Fruit fly (Drosophila melanogaster) whole organism, adult: Measurements from ENCODE around the gene CG13675.

ENCODE experiments used
- CG11617 ChIP-seq: fragments of 200-800 bp; sonication (Bioruptor generic); optimal IDR thresholded peaks from 2 replicates; lab custom pipeline; 2017; ENCODE audit warnings: mild to moderate bottlenecking, missing biosample characterization, missing genetic modification reagents, missing genetic modification characterization
- CG12768 ChIP-seq: fragments of 200-800 bp; sonication (Bioruptor generic); optimal IDR thresholded peaks from 2 replicates; lab custom pipeline; 2017; ENCODE audit warnings: missing biosample characterization, missing genetic modification characterization, mild to moderate bottlenecking, moderate library complexity, missing genetic modification reagents
- CG14711 ChIP-seq: fragments of 200-800 bp; sonication (Bioruptor generic); optimal IDR thresholded peaks from 2 replicates; lab custom pipeline; 2018; ENCODE audit warnings: missing biosample characterization, mild to moderate bottlenecking, missing genetic modification characterization, moderate library complexity
- CG1620 ChIP-seq: fragments of 200-800 bp; sonication (Bioruptor generic); optimal IDR thresholded peaks from 2 replicates; lab custom pipeline; 2016; ENCODE audit warnings: missing biosample characterization, missing genetic modification characterization
- CG33017 ChIP-seq: fragments of 200-800 bp; sonication (Bioruptor generic); optimal IDR thresholded peaks from 2 replicates; lab custom pipeline; 2018; ENCODE audit warnings: missing biosample characterization, mild to moderate bottlenecking, missing genetic modification characterization, moderate library complexity
- CG5204 ChIP-seq: fragments of 200-800 bp; sonication (Bioruptor generic); optimal IDR thresholded peaks from 2 replicates; lab custom pipeline; 2016; ENCODE audit warnings: missing biosample characterization, missing genetic modification characterization
- CG7045 ChIP-seq: fragments of 200-800 bp; sonication (Bioruptor generic); optimal IDR thresholded peaks from 2 replicates; lab custom pipeline; 2017; ENCODE audit warnings: missing biosample characterization, mild to moderate bottlenecking, missing genetic modification characterization
- CG7101 ChIP-seq: fragments of 200-800 bp; sonication (Bioruptor generic); optimal IDR thresholded peaks from 2 replicates; lab custom pipeline; 2018; ENCODE audit warnings: missing biosample characterization, mild to moderate bottlenecking, missing genetic modification characterization, moderate library complexity
- Clk ChIP-seq: fragments of 200-800 bp; sonication (Bioruptor generic); optimal IDR thresholded peaks from 2 replicates; lab custom pipeline; 2017; ENCODE audit warnings: missing biosample characterization, missing genetic modification characterization
- Crg-1 ChIP-seq: fragments of 200-800 bp; sonication (Bioruptor generic); optimal IDR thresholded peaks from 2 replicates; lab custom pipeline; 2016; ENCODE audit warnings: missing biosample characterization, missing genetic modification characterization
- Hr96 ChIP-seq: fragments of 200-800 bp; sonication (Bioruptor generic); optimal IDR thresholded peaks from 2 replicates; lab custom pipeline; 2016; ENCODE audit warnings: missing biosample characterization, missing genetic modification characterization
- Mnt ChIP-seq: fragments of 200-800 bp; sonication (Bioruptor generic); optimal IDR thresholded peaks from 2 replicates; lab custom pipeline; 2016; ENCODE audit warnings: missing biosample characterization, mild to moderate bottlenecking, missing genetic modification characterization
- bab1 ChIP-seq: fragments of 200-800 bp; sonication (Bioruptor generic); optimal IDR thresholded peaks from 3 replicates; lab custom pipeline; 2019; ENCODE audit warnings: missing biosample characterization, mild to moderate bottlenecking, missing genetic modification characterization, moderate library complexity
- cic ChIP-seq: fragments of 200-800 bp; sonication (Bioruptor generic); optimal IDR thresholded peaks from 2 replicates; lab custom pipeline; 2017; ENCODE audit warnings: missing biosample characterization, mild to moderate bottlenecking, missing genetic modification characterization, moderate library complexity
- cnc ChIP-seq, 2 experiments: fragments of >200 bp; optimal IDR thresholded peaks; 2 replicates each; lab custom pipeline; 2017
- kay ChIP-seq: fragments of 200-800 bp; sonication (Bioruptor generic); peaks from one replicate; lab custom pipeline; 2016; ENCODE audit warnings: missing biosample characterization, missing genetic modification characterization, borderline replicate concordance
- ovo ChIP-seq: fragments of 200-800 bp; sonication (Bioruptor generic); optimal IDR thresholded peaks from 2 replicates; lab custom pipeline; 2016; ENCODE audit warnings: missing biosample characterization, missing genetic modification characterization
- pad ChIP-seq: fragments of 200-800 bp; sonication (Bioruptor generic); optimal IDR thresholded peaks from 3 replicates; lab custom pipeline; 2017; ENCODE audit warnings: missing biosample characterization, missing genetic modification characterization, mild to moderate bottlenecking, moderate library complexity, missing genetic modification reagents
- tj ChIP-seq: fragments of 200-800 bp; sonication (Bioruptor generic); optimal IDR thresholded peaks from 3 replicates; lab custom pipeline; 2017; ENCODE audit warnings: missing biosample characterization, mild to moderate bottlenecking, missing genetic modification characterization, moderate library complexity
- toe ChIP-seq: fragments of 200-800 bp; sonication (Bioruptor generic); optimal IDR thresholded peaks from 2 replicates; lab custom pipeline; 2016; ENCODE audit warnings: missing biosample characterization, missing genetic modification characterization

Gene CG13675

dm6 chr3L:8185263-8186227, 20.2 kb upstream of the CG13675 start:
- TF ChIP-seq bab1 (GFP tag; lab: Kevin White, UChicago) (peak; percentile 5), CG1620 (GFP tag; lab: Kevin White, UChicago) (peak; percentile 28), tj (peak; percentile 55), pad (GFP tag; lab: Kevin White, UChicago) (peak; percentile 20), CG33017 (tag; lab: Kevin White, UChicago) (peak; percentile 60), CG14711 (tag; lab: Kevin White, UChicago) (peak; percentile 20), CG12768 (GFP tag; lab: Kevin White, UChicago) (peak; percentile 70), CG7101 (tag; lab: Kevin White, UChicago) (peak; percentile 40), Mnt (GFP tag; lab: Kevin White, UChicago) (peak; percentile 37), kay (no peak), toe (GFP tag; lab: Kevin White, UChicago) (no peak), CG5204 (GFP tag; lab: Kevin White, UChicago) (no peak), Hr96 (GFP tag; lab: Kevin White, UChicago) (peak; percentile 73), CG11617 (GFP tag; lab: Kevin White, UChicago) (peak; percentile 81), Crg-1 (GFP tag; lab: Kevin White, UChicago) (peak; percentile 24), CG7045 (GFP tag; lab: Kevin White, UChicago) (peak; percentile 27), cic (GFP tag; lab: Kevin White, UChicago) (peak; percentile 94), cnc (optimal IDR thresholded peaks at IDR 0.05; lab: Kevin White, UChicago) (no peak), ovo (GFP tag; lab: Kevin White, UChicago) (no peak), Clk (GFP tag; lab: Kevin White, UChicago) (peak; percentile 15)

dm6 chr3L:8180464-8181137, 15.3 kb upstream of the CG13675 start, which contains the start of the genes mthl7 and Uxs:
mthl7 (minus strand) TSS chr3L:8180514.
Uxs (plus strand) TSS chr3L:8180923.
- TF ChIP-seq CG5204 (GFP tag; lab: Kevin White, UChicago) (no peak), toe (GFP tag; lab: Kevin White, UChicago) (no peak), Clk (GFP tag; lab: Kevin White, UChicago) (no peak), ovo (GFP tag; lab: Kevin White, UChicago) (no peak), cic (GFP tag; lab: Kevin White, UChicago) (peak; percentile 84), Mnt (GFP tag; lab: Kevin White, UChicago) (peak; percentile 53), CG7045 (GFP tag; lab: Kevin White, UChicago) (no peak), pad (GFP tag; lab: Kevin White, UChicago) (no peak), CG11617 (GFP tag; lab: Kevin White, UChicago) (no peak), bab1 (GFP tag; lab: Kevin White, UChicago) (peak; percentile 32), CG12768 (GFP tag; lab: Kevin White, UChicago) (no peak), tj (no peak), CG7101 (tag; lab: Kevin White, UChicago) (no peak), kay (no peak), cnc (optimal IDR thresholded peaks at IDR 0.05; lab: Kevin White, UChicago) (no peak), CG33017 (tag; lab: Kevin White, UChicago) (no peak), CG14711 (tag; lab: Kevin White, UChicago) (peak; percentile 4), Crg-1 (GFP tag; lab: Kevin White, UChicago) (no peak), CG1620 (GFP tag; lab: Kevin White, UChicago) (no peak), Hr96 (GFP tag; lab: Kevin White, UChicago) (no peak)

- no peak for TF ChIP-seq cnc (optimal IDR thresholded peaks at IDR 0.05; lab: Kevin White, UChicago)
- no peak for TF ChIP-seq kay
- TF ChIP-seq ovo (GFP tag; lab: Kevin White, UChicago), result no peak
- TF ChIP-seq Crg-1 (GFP tag; lab: Kevin White, UChicago), result no peak
- TF ChIP-seq pad (GFP tag; lab: Kevin White, UChicago), result no peak
- no peak for TF ChIP-seq CG5204 (GFP tag; lab: Kevin White, UChicago)
- peak; percentile 6 for TF ChIP-seq tj
- TF ChIP-seq cic (GFP tag; lab: Kevin White, UChicago), result peak; percentile 6
- TF ChIP-seq CG12768 (GFP tag; lab: Kevin White, UChicago), result no peak
- no peak for TF ChIP-seq Mnt (GFP tag; lab: Kevin White, UChicago)
- no peak for TF ChIP-seq toe (GFP tag; lab: Kevin White, UChicago)
- no peak for TF ChIP-seq Hr96 (GFP tag; lab: Kevin White, UChicago)
- TF ChIP-seq bab1 (GFP tag; lab: Kevin White, UChicago), result no peak
- TF ChIP-seq Clk (GFP tag; lab: Kevin White, UChicago), result no peak
- peak; percentile 9 for TF ChIP-seq CG7045 (GFP tag; lab: Kevin White, UChicago)
- TF ChIP-seq CG14711 (tag; lab: Kevin White, UChicago), result peak; percentile 42
- peak; percentile 2 for TF ChIP-seq CG11617 (GFP tag; lab: Kevin White, UChicago)
- no peak for TF ChIP-seq CG1620 (GFP tag; lab: Kevin White, UChicago)
- TF ChIP-seq CG7101 (tag; lab: Kevin White, UChicago), result peak; percentile 14
- TF ChIP-seq CG33017 (tag; lab: Kevin White, UChicago), result peak; percentile 32
Measured at dm6 chr3L:8177795-8178564, 12.7 kb upstream of the CG13675 start, which contains the start of gene Nmt. Nmt (minus strand) TSS chr3L:8178429.
